Worm (Caenorhabditis elegans) whole organism, L1 larva: ENCODE results near the gene K02D10.1.

ENCODE experiments used
- C34B4.2 ChIP-seq: sonication (generic microtip); optimal IDR thresholded peaks from 2 replicates; lab custom pipeline; 2017; ENCODE audit warnings: mild to moderate bottlenecking, missing genetic modification characterization, missing compliant biosample characterization
- F16B12.6 ChIP-seq: fragments of 150-350 bp; optimal IDR thresholded peaks from 2 replicates; lab custom pipeline; 2014; ENCODE audit warnings: missing biosample characterization, missing genetic modification characterization
- Y116A8C.19 ChIP-seq: sonication (generic microtip); optimal IDR thresholded peaks from 2 replicates; lab custom pipeline; 2016; ENCODE audit warnings: missing compliant biosample characterization, missing genetic modification characterization, borderline replicate concordance
- aha-1 ChIP-seq: fragments of 150-350 bp; optimal IDR thresholded peaks from 2 replicates; lab custom pipeline; 2014; ENCODE audit warnings: missing biosample characterization, missing genetic modification characterization
- alr-1 ChIP-seq: fragments of 200-800 bp; sonication (Bioruptor generic); optimal IDR thresholded peaks from 2 replicates; lab custom pipeline; 2018; ENCODE audit warnings: borderline replicate concordance, mild to moderate bottlenecking, missing genetic modification characterization, missing compliant biosample characterization
- aly-2 ChIP-seq: fragments of 150-350 bp; optimal IDR thresholded peaks from 2 replicates; lab custom pipeline; 2014; ENCODE audit warnings: missing biosample characterization, missing genetic modification characterization
- ama-1 ChIP-seq: fragments of 150-350 bp; optimal IDR thresholded peaks from 2 replicates; lab custom pipeline; 2014
- blmp-1 ChIP-seq: fragments of 150-350 bp; optimal IDR thresholded peaks from 2 replicates; lab custom pipeline; 2014; ENCODE audit warnings: missing biosample characterization, missing genetic modification characterization
- ceh-82 ChIP-seq, 3 experiments: fragments of 150-350 bp in 1 of 3; sonication (generic microtip) in 2 of 3; optimal IDR thresholded peaks; 2 replicates each; lab custom pipeline; 2014 to 2017; ENCODE audit warnings: missing biosample characterization in 3 of 3, missing genetic modification characterization in 3 of 3
- ceh-90 ChIP-seq: sonication (generic microtip); optimal IDR thresholded peaks from 2 replicates; lab custom pipeline; 2016; ENCODE audit warnings: missing genetic modification characterization, missing compliant biosample characterization
- dpl-1 ChIP-seq, 3 experiments: fragments of 150-350 bp in 2 of 3; sonication (generic microtip) in 1 of 3; optimal IDR thresholded peaks; 2 replicates each; lab custom pipeline; 2014 to 2017; ENCODE audit warnings: missing biosample characterization in 3 of 3, missing genetic modification characterization in 3 of 3, missing genetic modification reagents in 3 of 3
- dsc-1 ChIP-seq: sonication (generic microtip); optimal IDR thresholded peaks from 2 replicates; lab custom pipeline; 2016; ENCODE audit warnings: mild to moderate bottlenecking, missing genetic modification characterization, missing compliant biosample characterization
- efl-1 ChIP-seq, 4 experiments: fragments of 150-350 bp; optimal IDR thresholded peaks in 3 of 4; peaks in 1 of 4; 1 replicate in 1 of 4; 2 replicates in 3 of 4; lab custom pipeline; 2014; ENCODE audit warnings: missing biosample characterization in 2 of 4, missing genetic modification characterization in 2 of 4, missing genetic modification reagents in 2 of 4
- efl-3 ChIP-seq: fragments of 200-800 bp; sonication (Bioruptor generic); optimal IDR thresholded peaks from 2 replicates; lab custom pipeline; 2018; ENCODE audit warnings: mild to moderate bottlenecking, missing genetic modification characterization, missing compliant biosample characterization
- egl-27 ChIP-seq, 2 experiments: fragments of 150-350 bp in 1 of 2; sonication (generic microtip); optimal IDR thresholded peaks; 3 replicates each; lab custom pipeline; 2017 to 2018; ENCODE audit warnings: missing biosample characterization in 2 of 2, missing genetic modification characterization in 2 of 2, missing genetic modification reagents in 2 of 2
- elt-2 ChIP-seq: sonication (generic microtip); optimal IDR thresholded peaks from 2 replicates; lab custom pipeline; 2016; ENCODE audit warnings: missing genetic modification characterization, mild to moderate bottlenecking, inconsistent platforms, missing compliant biosample characterization, missing genetic modification reagents
- ets-5 ChIP-seq: fragments of 200-800 bp; sonication (Bioruptor generic); IDR thresholded peaks from 2 replicates; pipeline ENCODE4 v1.3.6; 2022; ENCODE audit warnings: missing genetic modification characterization, missing compliant biosample characterization
- fkh-10 ChIP-seq: sonication (generic microtip); optimal IDR thresholded peaks from 2 replicates; lab custom pipeline; 2017; ENCODE audit warnings: missing biosample characterization, missing genetic modification reagents, missing genetic modification characterization
- fkh-4 ChIP-seq: sonication (generic microtip); optimal IDR thresholded peaks from 2 replicates; lab custom pipeline; 2016; ENCODE audit warnings: missing compliant biosample characterization, missing genetic modification characterization, borderline replicate concordance
- fos-1 ChIP-seq: fragments of 150-350 bp; optimal IDR thresholded peaks from 2 replicates; lab custom pipeline; 2014; ENCODE audit warnings: missing biosample characterization, missing genetic modification characterization
- hpl-2 ChIP-seq: fragments of 150-350 bp; optimal IDR thresholded peaks from 2 replicates; lab custom pipeline; 2014; ENCODE audit warnings: missing biosample characterization, missing genetic modification reagents, missing genetic modification characterization
- jun-1 ChIP-seq: fragments of 150-350 bp; optimal IDR thresholded peaks from 2 replicates; lab custom pipeline; 2014; ENCODE audit warnings: missing biosample characterization, missing genetic modification reagents, missing genetic modification characterization
- lin-14 ChIP-seq: fragments of 200-800 bp; sonication (Bioruptor generic); optimal IDR thresholded peaks from 2 replicates; lab custom pipeline; 2018; ENCODE audit warnings: mild to moderate bottlenecking, missing genetic modification characterization, moderate library complexity, missing compliant biosample characterization
- lin-35 ChIP-seq, 2 experiments: fragments of 150-350 bp; optimal IDR thresholded peaks; 2 replicates each; lab custom pipeline; 2014; ENCODE audit warnings: missing biosample characterization in 2 of 2, missing genetic modification characterization in 2 of 2, missing genetic modification reagents in 2 of 2
- lir-3 ChIP-seq: sonication (generic microtip); optimal IDR thresholded peaks from 2 replicates; lab custom pipeline; 2016; ENCODE audit warnings: mild to moderate bottlenecking, missing genetic modification characterization, moderate library complexity, missing compliant biosample characterization; ENCODE audit not compliant: poor library complexity
- mdl-1 ChIP-seq, 2 experiments: fragments of 150-350 bp; optimal IDR thresholded peaks; 2 replicates each; lab custom pipeline; 2014 to 2017; ENCODE audit warnings: missing biosample characterization in 2 of 2, missing genetic modification characterization in 2 of 2, inconsistent platforms in 1 of 2
- mef-2 ChIP-seq: fragments of 150-350 bp; optimal IDR thresholded peaks from 2 replicates; lab custom pipeline; 2014; ENCODE audit warnings: missing biosample characterization, missing genetic modification characterization
- nhr-19 ChIP-seq: fragments of 200-800 bp; sonication (Bioruptor generic); conservative IDR thresholded peaks from 2 replicates; pipeline ENCODE4 v1.3.6; 2022; ENCODE audit warnings: missing genetic modification characterization, missing compliant biosample characterization
- nhr-20 ChIP-seq: sonication (generic microtip); optimal IDR thresholded peaks from 2 replicates; lab custom pipeline; 2016; ENCODE audit warnings: mild to moderate bottlenecking, missing genetic modification characterization, missing compliant biosample characterization
- nhr-28 ChIP-seq: fragments of 150-350 bp; optimal IDR thresholded peaks from 2 replicates; lab custom pipeline; 2014; ENCODE audit warnings: missing biosample characterization, missing genetic modification characterization
- nhr-71 ChIP-seq: sonication (generic microtip); optimal IDR thresholded peaks from 2 replicates; lab custom pipeline; 2016; ENCODE audit warnings: mild to moderate bottlenecking, missing genetic modification characterization, moderate library complexity, missing compliant biosample characterization
- nhr-76 ChIP-seq: sonication (generic microtip); optimal IDR thresholded peaks from 2 replicates; lab custom pipeline; 2017; ENCODE audit warnings: missing biosample characterization, missing genetic modification characterization
- nhr-77 ChIP-seq: fragments of 150-350 bp; optimal IDR thresholded peaks from 2 replicates; lab custom pipeline; 2014; ENCODE audit warnings: missing biosample characterization, missing genetic modification characterization
- nhr-85 ChIP-seq: sonication (generic microtip); peaks from one replicate; lab custom pipeline; 2016; ENCODE audit warnings: missing genetic modification characterization, inconsistent platforms, missing compliant biosample characterization
- nhr-90 ChIP-seq: sonication (generic microtip); optimal IDR thresholded peaks from 2 replicates; lab custom pipeline; 2016; ENCODE audit warnings: mild to moderate bottlenecking, missing genetic modification characterization, missing compliant biosample characterization; ENCODE audit not compliant: poor library complexity
- pax-3 ChIP-seq: fragments of 200-800 bp; sonication (Bioruptor generic); optimal IDR thresholded peaks from 2 replicates; lab custom pipeline; 2018; ENCODE audit warnings: mild to moderate bottlenecking, missing genetic modification characterization, moderate library complexity, missing compliant biosample characterization
- pqm-1 ChIP-seq: sonication (generic microtip); optimal IDR thresholded peaks from 3 replicates; lab custom pipeline; 2017; ENCODE audit warnings: missing biosample characterization, missing genetic modification characterization
- rnt-1 ChIP-seq: sonication (generic microtip); optimal IDR thresholded peaks from 2 replicates; lab custom pipeline; 2016; ENCODE audit warnings: mild to moderate bottlenecking, missing genetic modification characterization, moderate library complexity, missing compliant biosample characterization
- skn-1 ChIP-seq: fragments of 150-350 bp; optimal IDR thresholded peaks from 2 replicates; lab custom pipeline; 2014; ENCODE audit warnings: missing biosample characterization, missing genetic modification characterization
- snpc-4 ChIP-seq: fragments of 150-350 bp; optimal IDR thresholded peaks from 2 replicates; lab custom pipeline; 2014; ENCODE audit warnings: missing biosample characterization, missing genetic modification characterization
- sox-4 ChIP-seq: sonication (generic microtip); optimal IDR thresholded peaks from 2 replicates; lab custom pipeline; 2016; ENCODE audit warnings: missing genetic modification characterization, missing compliant biosample characterization
- sptf-1 ChIP-seq: fragments of 150-350 bp; optimal IDR thresholded peaks from 2 replicates; lab custom pipeline; 2014; ENCODE audit warnings: missing biosample characterization, missing genetic modification characterization
- sup-37 ChIP-seq: fragments of 200-800 bp; sonication (Bioruptor generic); optimal IDR thresholded peaks from 2 replicates; lab custom pipeline; 2018; ENCODE audit warnings: mild to moderate bottlenecking, missing genetic modification characterization, missing compliant biosample characterization
- tbx-2 ChIP-seq: sonication (generic microtip); optimal IDR thresholded peaks from 2 replicates; lab custom pipeline; 2016; ENCODE audit warnings: missing genetic modification characterization, missing compliant biosample characterization
- tlp-1 ChIP-seq: fragments of 150-350 bp; optimal IDR thresholded peaks from 2 replicates; lab custom pipeline; 2014; ENCODE audit warnings: missing biosample characterization, missing genetic modification characterization
- unc-130 ChIP-seq: fragments of 150-350 bp; optimal IDR thresholded peaks from 2 replicates; lab custom pipeline; 2017; ENCODE audit warnings: missing biosample characterization, missing genetic modification characterization, inconsistent platforms
- unc-30 ChIP-seq: sonication (generic microtip); optimal IDR thresholded peaks from 2 replicates; lab custom pipeline; 2017; ENCODE audit warnings: missing biosample characterization, missing genetic modification characterization
- unc-86 ChIP-seq: sonication (generic microtip); optimal IDR thresholded peaks from 2 replicates; lab custom pipeline; 2016; ENCODE audit warnings: missing genetic modification characterization, missing compliant biosample characterization
- unc-98 ChIP-seq: fragments of 200-800 bp; sonication (Bioruptor generic); IDR thresholded peaks from 2 replicates; pipeline ENCODE4 v1.3.6; 2022; ENCODE audit warnings: missing genetic modification characterization, missing compliant biosample characterization
- vab-15 ChIP-seq: sonication (generic microtip); optimal IDR thresholded peaks from 2 replicates; lab custom pipeline; 2017; ENCODE audit warnings: missing genotype, mild to moderate bottlenecking, missing genetic modification characterization, missing compliant biosample characterization
- zag-1 ChIP-seq: fragments of 150-350 bp; optimal IDR thresholded peaks from 2 replicates; lab custom pipeline; 2014; ENCODE audit warnings: missing biosample characterization, missing genetic modification characterization
- zip-4 ChIP-seq: fragments of 200-800 bp; sonication (Bioruptor generic); optimal IDR thresholded peaks from 2 replicates; lab custom pipeline; 2018; ENCODE audit warnings: mild to moderate bottlenecking, missing genetic modification characterization, moderate library complexity, missing compliant biosample characterization

Gene K02D10.1

ce11 chrIII:8795595-8796141, 26.3 kb downstream of the K02D10.1 start (continued):
- no peak for TF ChIP-seq sptf-1
- peak; percentile 92 for TF ChIP-seq fos-1
- TF ChIP-seq nhr-90 (tag; lab: Kevin White, UChicago) = peak; percentile 91
- TF ChIP-seq jun-1 (tag; lab: Kevin White, UChicago) = peak; percentile 97
- peak; percentile 95 for TF ChIP-seq dsc-1 (tag; lab: Kevin White, UChicago)
- TF ChIP-seq snpc-4 (tag; lab: Kevin White, UChicago) = peak; percentile 95
- TF ChIP-seq ceh-90 = no peak
- TF ChIP-seq lin-14 = peak; percentile 100
- TF ChIP-seq ceh-82 (tag; optimal IDR thresholded peaks at IDR 0.05; lab: Kevin White, UChicago) = peak; percentile 88 to 93 (median 92)
- TF ChIP-seq F16B12.6 (tag; lab: Kevin White, UChicago) = peak; percentile 7
- TF ChIP-seq vab-15 (tag; lab: Kevin White, UChicago) = no peak
- no peak for TF ChIP-seq tlp-1 (tag; lab: Kevin White, UChicago)
- TF ChIP-seq sup-37 (GFP tag; lab: Kevin White, UChicago) = peak; percentile 79
- peak; percentile 63 for TF ChIP-seq elt-2 (tag; lab: Kevin White, UChicago)
- TF ChIP-seq zip-4 (GFP tag; lab: Kevin White, UChicago) = peak; percentile 77
- peak; percentile 84 for TF ChIP-seq sox-4 (tag; lab: Kevin White, UChicago)
- TF ChIP-seq alr-1 (tag; lab: Kevin White, UChicago) = no peak
- TF ChIP-seq pax-3 = peak; percentile 90
- TF ChIP-seq nhr-20 (tag; lab: Kevin White, UChicago) = peak; percentile 98
- TF ChIP-seq rnt-1 (tag; lab: Kevin White, UChicago) = peak; percentile 94
- TF ChIP-seq skn-1 (tag; lab: Kevin White, UChicago) = peak; percentile 92
- peak; percentile 83 to 84 for TF ChIP-seq lin-35 (GFP tag; optimal IDR thresholded peaks at IDR 0.05; lab: Kevin White, UChicago)
- peak; percentile 61 for TF ChIP-seq blmp-1 (tag; lab: Kevin White, UChicago)
- TF ChIP-seq dpl-1 (GFP tag; optimal IDR thresholded peaks at IDR 0.05; lab: Kevin White, UChicago) = peak; percentile 69 to 74 (median 70)
- peak; percentile 89 to 95 for TF ChIP-seq efl-1 (optimal IDR thresholded peaks at IDR 0.05; lab: Kevin White, UChicago)
- TF ChIP-seq efl-1 (GFP tag; optimal IDR thresholded peaks at IDR 0.05 in 1 of 2; lab: Kevin White, UChicago) = peak; percentile 60 to 98
- TF ChIP-seq egl-27 (tag; optimal IDR thresholded peaks at IDR 0.05; lab: Kevin White, UChicago) = peak; percentile 93 to 97
- peak; percentile 52 for TF ChIP-seq fkh-4
- TF ChIP-seq lir-3 = peak; percentile 88
- TF ChIP-seq ama-1 (lab: Kevin White, UChicago) = peak; percentile 69
- peak; percentile 99 for TF ChIP-seq tbx-2 (tag; lab: Kevin White, UChicago)
- TF ChIP-seq efl-3 (GFP tag; lab: Kevin White, UChicago) = peak; percentile 72
- TF ChIP-seq nhr-19 (GFP tag; lab: Robert Waterston, UW) = peak; percentile 96
- peak; percentile 75 for TF ChIP-seq zag-1 (tag; lab: Kevin White, UChicago)
- TF ChIP-seq nhr-76 = peak; percentile 83
- peak; percentile 98 for TF ChIP-seq unc-86
- TF ChIP-seq aly-2 (tag; lab: Kevin White, UChicago) = peak; percentile 90
- TF ChIP-seq ets-5 (GFP tag; lab: Robert Waterston, UW) = no peak
- TF ChIP-seq unc-98 (GFP tag; lab: Robert Waterston, UW) = no peak
- TF ChIP-seq Y116A8C.19 (tag; lab: Kevin White, UChicago) = no peak
- peak; percentile 78 for TF ChIP-seq hpl-2 (GFP tag; lab: Kevin White, UChicago)
- no peak for TF ChIP-seq pqm-1 (tag; lab: Kevin White, UChicago)
- peak; percentile 94 for TF ChIP-seq nhr-77 (tag; lab: Kevin White, UChicago)
- TF ChIP-seq nhr-28 (tag; lab: Kevin White, UChicago) = peak; percentile 42
- TF ChIP-seq nhr-71 = peak; percentile 99
- TF ChIP-seq aha-1 (tag; lab: Kevin White, UChicago) = peak; percentile 84
- peak; percentile 82 for TF ChIP-seq fkh-10 (GFP tag; lab: Kevin White, UChicago)
- TF ChIP-seq C34B4.2 (tag; lab: Kevin White, UChicago) = no peak
- TF ChIP-seq mdl-1 (tag; optimal IDR thresholded peaks at IDR 0.05; lab: Kevin White, UChicago) = peak; percentile 50 to 96
- peak; percentile 91 for TF ChIP-seq unc-130 (tag; lab: Kevin White, UChicago)
- TF ChIP-seq mef-2 (tag; lab: Kevin White, UChicago) = peak; percentile 73
- TF ChIP-seq unc-30 (tag; lab: Kevin White, UChicago) = no peak
- TF ChIP-seq nhr-85 = peak; percentile 100
